Worm (Caenorhabditis elegans) whole organism, early embryonic: ENCODE measurements around the gene C23F12.9.

Source experiments
- F13C5.2 ChIP-seq: sonication (generic microtip); optimal IDR thresholded peaks from 2 replicates; lab custom pipeline; 2017; ENCODE audit warnings: mild to moderate bottlenecking, missing genetic modification characterization, inconsistent platforms, missing compliant biosample characterization
- ama-1 ChIP-seq: fragments of 150-350 bp; optimal IDR thresholded peaks from 2 replicates; lab custom pipeline; 2014
- ceh-36 ChIP-seq: sonication (generic microtip); optimal IDR thresholded peaks from 2 replicates; lab custom pipeline; 2016; ENCODE audit warnings: missing genetic modification characterization, inconsistent platforms, missing compliant biosample characterization
- hmbx-1 ChIP-seq: sonication (generic microtip); optimal IDR thresholded peaks from 2 replicates; lab custom pipeline; 2016; ENCODE audit warnings: mild to moderate bottlenecking, missing genetic modification characterization, missing compliant biosample characterization
- tbx-11 ChIP-seq: fragments of 200-800 bp; sonication (Bioruptor generic); IDR thresholded peaks from 2 replicates; pipeline ENCODE4 v1.3.6; 2022; ENCODE audit warnings: missing genetic modification characterization, missing compliant biosample characterization

ce11 chrX:9373729-9374128, 20.1 kb upstream of the C23F12.9 start:
- no peak for TF ChIP-seq tbx-11 (GFP tag; lab: Robert Waterston, UW)
- no peak for TF ChIP-seq hmbx-1
- no peak for TF ChIP-seq ceh-36 (tag; lab: Kevin White, UChicago)
- TF ChIP-seq ama-1 (lab: Kevin White, UChicago) = no peak
- no peak for TF ChIP-seq F13C5.2 (tag; lab: Kevin White, UChicago)
